Worm (Caenorhabditis elegans): ENCODE data around the gene dop-1.

The dop-1 gene

ce11 chrX:4444073-4444472 is 25.4 kb upstream of the dop-1 start (continued):
- TF ChIP-seq ama-1 (optimal IDR thresholded peaks at IDR 0.05) = no peak
- TF ChIP-seq ama-1 (GFP tag; optimal IDR thresholded peaks at IDR 0.05) = peak in 1 of 2 experiments; percentile 85
- peak; percentile 59 for TF ChIP-seq D2030.7 (GFP tag; IDR thresholded peaks at IDR 0.05)
- TF ChIP-seq egl-44 (GFP tag; IDR thresholded peaks at IDR 0.05) = peak; percentile 81
- no peak for TF ChIP-seq pha-4 (tag; optimal IDR thresholded peaks at IDR 0.05)
- TF ChIP-seq dpff-1 (tag; optimal IDR thresholded peaks at IDR 0.05) = no peak
- peak; percentile 40 for TF ChIP-seq lin-54 (GFP tag; optimal IDR thresholded peaks at IDR 0.05)
- no peak for TF ChIP-seq akir-1 (GFP tag; optimal IDR thresholded peaks at IDR 0.05)
- TF ChIP-seq snpc-3.4 (tag; optimal IDR thresholded peaks at IDR 0.05) = peak; percentile 87
- TF ChIP-seq hsf-1 (GFP tag; IDR thresholded peaks at IDR 0.05) = no peak
- TF ChIP-seq snpc-1.1 (tag; optimal IDR thresholded peaks at IDR 0.05; ENCODE audit: insufficient read depth) = peak; percentile 77
- TF ChIP-seq hmg-20 (GFP tag; IDR thresholded peaks at IDR 0.05) = 0 out of 2 replicates have a peak, but pooled peaks have one; percentile 40
- TF ChIP-seq dox-1 (GFP tag; IDR thresholded peaks at IDR 0.05) = peak; percentile 75
- no peak for TF ChIP-seq zfh-2 (GFP tag; conservative IDR thresholded peaks at IDR 0.05)
- TF ChIP-seq C06A6.2 (GFP tag; conservative IDR thresholded peaks at IDR 0.05) = no peak
- no peak for TF ChIP-seq ceh-79 (tag; optimal IDR thresholded peaks at IDR 0.05)
- no peak for TF ChIP-seq F37B4.10 (GFP tag; IDR thresholded peaks at IDR 0.05)
- no peak for TF ChIP-seq ccch-3 (GFP tag; optimal IDR thresholded peaks at IDR 0.05)
- TF ChIP-seq snpc-4 (GFP tag; optimal IDR thresholded peaks at IDR 0.05) = peak; percentile 74
- peak; percentile 5 to 80 (median 61) for TF ChIP-seq snpc-4 (tag; optimal IDR thresholded peaks at IDR 0.05)
- no peak for TF ChIP-seq Y67H2A.10 (GFP tag; conservative IDR thresholded peaks at IDR 0.05)
- TF ChIP-seq F52B5.7 (tag; optimal IDR thresholded peaks at IDR 0.05) = peak; percentile 61
- TF ChIP-seq bed-2 (GFP tag; IDR thresholded peaks at IDR 0.05) = no peak
- no peak for TF ChIP-seq nhr-179 (tag; optimal IDR thresholded peaks at IDR 0.05)
- peak; percentile 89 for TF ChIP-seq Y56A3A.18 (GFP tag; IDR thresholded peaks at IDR 0.05)
- TF ChIP-seq bed-1 (GFP tag; IDR thresholded peaks at IDR 0.05) = no peak
- no peak for TF ChIP-seq tbx-9 (tag; optimal IDR thresholded peaks at IDR 0.05; ENCODE audit: borderline replicate concordance)
- TF ChIP-seq nhr-80 (tag; optimal IDR thresholded peaks at IDR 0.05) = peak; percentile 2
- peak; percentile 43 for TF ChIP-seq lsy-27 (tag; optimal IDR thresholded peaks at IDR 0.05; ENCODE audit: borderline replicate concordance, insufficient read depth)
- no peak for TF ChIP-seq unc-130 (GFP tag; optimal IDR thresholded peaks at IDR 0.05)

- TF ChIP-seq Y79H2A.3 (GFP tag; conservative IDR thresholded peaks at IDR 0.05) (no peak), sdz-38 (tag; optimal IDR thresholded peaks at IDR 0.05) (no peak), attf-6 (GFP tag; IDR thresholded peaks at IDR 0.05) (no peak), F57C9.4 (tag; optimal IDR thresholded peaks at IDR 0.05) (no peak), bed-1 (GFP tag; IDR thresholded peaks at IDR 0.05) (no peak)
These were observed 22.0 kb upstream of the dop-1 start, which contains the start of gene F15A8.1 for ce11 chrX:4440641-4441040. Gene F15A8.1 (plus strand): TSS chrX:4440941.

- TF ChIP-seq F57C9.4 (tag; optimal IDR thresholded peaks at IDR 0.05) (no peak), nhr-27 (tag; optimal IDR thresholded peaks at IDR 0.05) (no peak), ztf-28 (GFP tag; IDR thresholded peaks at IDR 0.05) (no peak), K12H6.12 (tag; optimal IDR thresholded peaks at IDR 0.05) (no peak), ZK185.1 (tag; optimal IDR thresholded peaks at IDR 0.05; ENCODE audit: poor library complexity, severe bottlenecking) (no peak), attf-6 (GFP tag; IDR thresholded peaks at IDR 0.05) (no peak), die-1 (tag; optimal IDR thresholded peaks at IDR 0.05) (no peak)
These were observed 21.0 kb upstream of the dop-1 start for ce11 chrX:4439616-4440015.

All from whole organism, young adult.